Worm (Caenorhabditis elegans) whole organism, late embryonic: ENCODE data around the gene F57G8.7.

Source experiments
- C08G9.2 ChIP-seq: sonication (generic microtip); optimal IDR thresholded peaks from 2 replicates; lab custom pipeline; 2016; ENCODE audit warnings: mild to moderate bottlenecking, missing genetic modification characterization, moderate library complexity, missing compliant biosample characterization
- F13H6.1 ChIP-seq: sonication (generic microtip); optimal IDR thresholded peaks from 2 replicates; lab custom pipeline; 2016; ENCODE audit warnings: missing genetic modification characterization, missing compliant biosample characterization
- K02D7.2 ChIP-seq: sonication (generic microtip); optimal IDR thresholded peaks from 2 replicates; lab custom pipeline; 2017; ENCODE audit warnings: mild to moderate bottlenecking, missing genetic modification characterization, missing compliant biosample characterization
- ama-1 ChIP-seq: fragments of 150-350 bp; optimal IDR thresholded peaks from 2 replicates; lab custom pipeline; 2014
- ceh-14 ChIP-seq: sonication (generic microtip); optimal IDR thresholded peaks from 2 replicates; lab custom pipeline; 2016; ENCODE audit warnings: missing genotype, missing genetic modification characterization, missing compliant biosample characterization
- ceh-19 ChIP-seq: fragments of 200-800 bp; sonication (Bioruptor generic); optimal IDR thresholded peaks from 2 replicates; lab custom pipeline; 2018; ENCODE audit warnings: mild to moderate bottlenecking, missing genetic modification characterization, missing compliant biosample characterization
- ceh-2 ChIP-seq: sonication (generic microtip); optimal IDR thresholded peaks from 2 replicates; lab custom pipeline; 2016; ENCODE audit warnings: missing genotype, missing genetic modification characterization, missing compliant biosample characterization
- ceh-22 ChIP-seq: sonication (generic microtip); optimal IDR thresholded peaks from 2 replicates; lab custom pipeline; 2017; ENCODE audit warnings: missing biosample characterization, missing genetic modification characterization
- ceh-34 ChIP-seq: sonication (generic microtip); optimal IDR thresholded peaks from 2 replicates; lab custom pipeline; 2016; ENCODE audit warnings: mild to moderate bottlenecking, missing genetic modification characterization, missing compliant biosample characterization
- ceh-45 ChIP-seq: fragments of 200-800 bp; sonication (Bioruptor generic); IDR thresholded peaks from 2 replicates; pipeline ENCODE4 v1.3.6; 2022; ENCODE audit warnings: missing genetic modification reagents, missing genetic modification characterization, missing compliant biosample characterization
- ceh-48 ChIP-seq: sonication (generic microtip); optimal IDR thresholded peaks from 2 replicates; lab custom pipeline; 2016; ENCODE audit warnings: missing genetic modification characterization, inconsistent platforms, missing compliant biosample characterization
- ceh-9 ChIP-seq: sonication (generic microtip); optimal IDR thresholded peaks from 2 replicates; lab custom pipeline; 2016; ENCODE audit warnings: mild to moderate bottlenecking, missing genetic modification characterization, inconsistent platforms, missing compliant biosample characterization
- dmd-4 ChIP-seq: sonication (generic microtip); optimal IDR thresholded peaks from 2 replicates; lab custom pipeline; 2016; ENCODE audit warnings: borderline replicate concordance, missing genetic modification characterization, missing compliant biosample characterization
- dve-1 ChIP-seq: sonication (generic microtip); optimal IDR thresholded peaks from 2 replicates; lab custom pipeline; 2017; ENCODE audit warnings: antibody characterized with exemption, mild to moderate bottlenecking, missing genetic modification characterization, missing compliant biosample characterization
- ets-4 ChIP-seq: sonication (generic microtip); optimal IDR thresholded peaks from 2 replicates; lab custom pipeline; 2016; ENCODE audit warnings: missing genetic modification characterization, missing compliant biosample characterization
- fax-1 ChIP-seq: sonication (generic microtip); optimal IDR thresholded peaks from 2 replicates; lab custom pipeline; 2016; ENCODE audit warnings: missing genotype, missing genetic modification characterization, missing compliant biosample characterization
- fkh-6 ChIP-seq: sonication (generic microtip); optimal IDR thresholded peaks from 2 replicates; lab custom pipeline; 2016; ENCODE audit warnings: missing genetic modification characterization, missing compliant biosample characterization
- hlh-13 ChIP-seq: fragments of 200-800 bp; sonication (Bioruptor generic); optimal IDR thresholded peaks from 2 replicates; lab custom pipeline; 2018; ENCODE audit warnings: mild to moderate bottlenecking, missing genetic modification characterization, missing compliant biosample characterization
- hlh-30 ChIP-seq: sonication (generic microtip); optimal IDR thresholded peaks from 2 replicates; lab custom pipeline; 2017; ENCODE audit warnings: antibody characterized with exemption, missing genetic modification characterization, missing compliant biosample characterization; ENCODE audit not compliant: insufficient read depth
- lin-11 ChIP-seq: fragments of 200-800 bp; sonication (Bioruptor generic); optimal IDR thresholded peaks from 2 replicates; lab custom pipeline; 2018; ENCODE audit warnings: mild to moderate bottlenecking, missing genetic modification characterization, missing compliant biosample characterization
- madf-2 ChIP-seq: sonication (generic microtip); optimal IDR thresholded peaks from 2 replicates; lab custom pipeline; 2017; ENCODE audit warnings: missing genetic modification characterization, missing compliant biosample characterization
- odd-2 ChIP-seq: sonication (generic microtip); optimal IDR thresholded peaks from 2 replicates; lab custom pipeline; 2017; ENCODE audit warnings: antibody characterized with exemption, mild to moderate bottlenecking, missing genetic modification characterization, missing compliant biosample characterization
- pha-2 ChIP-seq: sonication (generic microtip); optimal IDR thresholded peaks from 2 replicates; lab custom pipeline; 2017; ENCODE audit warnings: mild to moderate bottlenecking, missing genetic modification characterization, missing compliant biosample characterization
- pha-4 ChIP-seq: fragments of 150-350 bp; optimal IDR thresholded peaks from 2 replicates; lab custom pipeline; 2018; ENCODE audit warnings: missing biosample characterization, missing genetic modification reagents, missing genetic modification characterization
- pqm-1 ChIP-seq: sonication (generic microtip); optimal IDR thresholded peaks from 2 replicates; lab custom pipeline; 2016; ENCODE audit warnings: missing genetic modification characterization, missing compliant biosample characterization
- ref-2 ChIP-seq: sonication (generic microtip); optimal IDR thresholded peaks from 2 replicates; lab custom pipeline; 2016; ENCODE audit warnings: missing genetic modification characterization, missing compliant biosample characterization
- rnt-1 ChIP-seq: sonication (generic microtip); optimal IDR thresholded peaks from 2 replicates; lab custom pipeline; 2016; ENCODE audit warnings: missing genetic modification characterization, missing compliant biosample characterization
- sdc-2 ChIP-seq: sonication (generic microtip); optimal IDR thresholded peaks from 2 replicates; lab custom pipeline; 2016; ENCODE audit warnings: missing genotype, missing genetic modification characterization, missing compliant biosample characterization
- sox-2 ChIP-seq: fragments of 200-800 bp; sonication (Bioruptor generic); IDR thresholded peaks from 2 replicates; pipeline ENCODE4 v1.3.6; 2022; ENCODE audit warnings: missing genetic modification reagents, missing genetic modification characterization, missing compliant biosample characterization
- sox-4 ChIP-seq: sonication (generic microtip); optimal IDR thresholded peaks from 2 replicates; lab custom pipeline; 2017; ENCODE audit warnings: mild to moderate bottlenecking, missing genetic modification characterization, inconsistent platforms, missing compliant biosample characterization
- syd-9 ChIP-seq: sonication (generic microtip); optimal IDR thresholded peaks from 2 replicates; lab custom pipeline; 2016; ENCODE audit warnings: mild to moderate bottlenecking, missing genetic modification characterization, moderate library complexity, missing compliant biosample characterization
- tbx-7 ChIP-seq: sonication (generic microtip); optimal IDR thresholded peaks from 2 replicates; lab custom pipeline; 2016; ENCODE audit warnings: missing genotype, missing genetic modification characterization, missing compliant biosample characterization
- ttx-3 ChIP-seq: sonication (generic microtip); optimal IDR thresholded peaks from 2 replicates; lab custom pipeline; 2016; ENCODE audit warnings: missing genetic modification reagents, missing genetic modification characterization, missing compliant biosample characterization
- unc-3 ChIP-seq, 2 experiments: fragments of 200-800 bp in 1 of 2; sonication (Bioruptor generic) in 1 of 2; sonication (generic microtip) in 1 of 2; conservative IDR thresholded peaks in 1 of 2; optimal IDR thresholded peaks in 1 of 2; 2 replicates each; pipeline versions ENCODE4 v1.3.6 to Lab custom; 2016 to 2022; ENCODE audit warnings: missing compliant biosample characterization in 2 of 2, missing genetic modification characterization in 2 of 2, missing genetic modification reagents in 1 of 2
- unc-55 ChIP-seq: sonication (generic microtip); optimal IDR thresholded peaks from 2 replicates; lab custom pipeline; 2017; ENCODE audit warnings: missing biosample characterization, missing genetic modification reagents, missing genetic modification characterization
- unc-86 ChIP-seq: sonication (generic microtip); optimal IDR thresholded peaks from 2 replicates; lab custom pipeline; 2016; ENCODE audit warnings: missing genetic modification characterization, missing compliant biosample characterization
- zip-5 ChIP-seq: sonication (generic microtip); optimal IDR thresholded peaks from 2 replicates; lab custom pipeline; 2016; ENCODE audit warnings: missing genetic modification characterization, missing compliant biosample characterization
- ztf-16 ChIP-seq: sonication (generic microtip); optimal IDR thresholded peaks from 2 replicates; lab custom pipeline; 2017; ENCODE audit warnings: missing genetic modification characterization, missing compliant biosample characterization

The F57G8.7 gene

ce11 chrV:16309523-16309922 is 19.4 kb upstream of the F57G8.7 start, which contains the start of gene oac-7:
Gene oac-7, plus strand, starts transcription at chrV:16309805.
- TF ChIP-seq K02D7.2 (tag; lab: Kevin White, UChicago) (no peak), ama-1 (lab: Kevin White, UChicago) (no peak), ceh-19 (no peak), ceh-48 (no peak)

ce11 chrV:16315004-16315403 is 13.9 kb upstream of the F57G8.7 start, which contains the start of gene str-214:
Gene str-214, plus strand, starts transcription at chrV:16315304.
- no peak for TF ChIP-seq pha-2 (tag; lab: Kevin White, UChicago)
- TF ChIP-seq zip-5 (tag; lab: Kevin White, UChicago) = no peak
- no peak for TF ChIP-seq sox-4 (tag; lab: Kevin White, UChicago)
- TF ChIP-seq odd-2 (tag; lab: Kevin White, UChicago) = no peak
- no peak for TF ChIP-seq ceh-22
- TF ChIP-seq sdc-2 (tag; lab: Kevin White, UChicago) = no peak
- no peak for TF ChIP-seq ceh-9 (tag; lab: Kevin White, UChicago)
- TF ChIP-seq ceh-45 (GFP tag; lab: Robert Waterston, UW) = no peak
- no peak for TF ChIP-seq ttx-3
- TF ChIP-seq unc-86 = no peak
- TF ChIP-seq tbx-7 (tag; lab: Kevin White, UChicago) = no peak
- no peak for TF ChIP-seq ref-2
- no peak for TF ChIP-seq dve-1 (tag; lab: Kevin White, UChicago)
- no peak for TF ChIP-seq ceh-2 (tag; lab: Kevin White, UChicago)
- TF ChIP-seq rnt-1 (tag; lab: Kevin White, UChicago) = no peak
- TF ChIP-seq hlh-13 (GFP tag; lab: Kevin White, UChicago) = no peak
- no peak for TF ChIP-seq ceh-14 (tag; lab: Kevin White, UChicago)

ce11 chrV:16317244-16317643 is 11.7 kb upstream of the F57G8.7 start, which contains the start of gene srh-180:
Gene srh-180, plus strand, starts transcription at chrV:16317544.
- TF ChIP-seq sox-2 (GFP tag; lab: Robert Waterston, UW) (no peak), sdc-2 (tag; lab: Kevin White, UChicago) (no peak), ceh-14 (tag; lab: Kevin White, UChicago) (no peak), C08G9.2 (no peak), lin-11 (tag; lab: Kevin White, UChicago) (no peak), pha-4 (tag; lab: Kevin White, UChicago) (no peak), ceh-34 (no peak), pqm-1 (tag; lab: Kevin White, UChicago) (no peak), fax-1 (no peak), syd-9 (tag; lab: Kevin White, UChicago) (no peak), madf-2 (no peak), F13H6.1 (tag; lab: Kevin White, UChicago) (no peak), ets-4 (tag; lab: Kevin White, UChicago) (no peak)

- TF ChIP-seq syd-9 (tag; lab: Kevin White, UChicago) (no peak), ttx-3 (no peak), F13H6.1 (tag; lab: Kevin White, UChicago) (no peak), dmd-4 (tag; lab: Kevin White, UChicago) (no peak), unc-3 (GFP tag; conservative IDR thresholded peaks at IDR 0.05; lab: Robert Waterston, UW) (no peak), unc-3 (tag; optimal IDR thresholded peaks at IDR 0.05; lab: Kevin White, UChicago) (no peak), ztf-16 (tag; lab: Kevin White, UChicago) (no peak), sox-2 (GFP tag; lab: Robert Waterston, UW) (no peak), fkh-6 (no peak), hlh-30 (tag; lab: Kevin White, UChicago) (no peak), sdc-2 (tag; lab: Kevin White, UChicago) (no peak), ama-1 (lab: Kevin White, UChicago) (no peak), unc-55 (no peak), odd-2 (tag; lab: Kevin White, UChicago) (no peak)
Observed at ce11 chrV:16322155-16322554, 6.8 kb upstream of the F57G8.7 start.
